Worm (Caenorhabditis elegans) whole organism, L4/young adult: ENCODE results near the gene ZK546.2.

Source experiments
- W03F9.2 ChIP-seq: fragments of 150-350 bp; optimal IDR thresholded peaks from 2 replicates; lab custom pipeline; 2014; ENCODE audit warnings: missing biosample characterization, missing genetic modification characterization
- dao-5 ChIP-seq: sonication (generic microtip); optimal IDR thresholded peaks from 2 replicates; lab custom pipeline; 2016; ENCODE audit warnings: missing genotype, missing genetic modification characterization, moderate library complexity, missing compliant biosample characterization
- him-1 ChIP-seq: sonication (generic microtip); optimal IDR thresholded peaks from 2 replicates; lab custom pipeline; 2016; ENCODE audit warnings: missing genotype, missing genetic modification reagents, missing genetic modification characterization, missing compliant biosample characterization

ce11 chrII:4949380-4949950 is 3.6 kb downstream of the ZK546.2 start, which contains the start of the genes try-1 and zyg-12:
- no peak for TF ChIP-seq dao-5
- no peak for TF ChIP-seq W03F9.2 (tag; lab: Kevin White, UChicago)
- no peak for TF ChIP-seq him-1
